Fruit fly (Drosophila melanogaster): ENCODE measurements around the gene CG3793.

- no peak for TF ChIP-seq insv (optimal IDR thresholded peaks at IDR 0.05)
- TF ChIP-seq psq (optimal IDR thresholded peaks at IDR 0.05): peak; percentile 49
These were observed 18.8 kb upstream of the CG3793 start for dm6 chr2L:15745036-15745854.
